Worm (Caenorhabditis elegans): Measurements from ENCODE around the gene C18D4.3.

The C18D4.3 gene

ce11 chrV:17485078-17485477 lies 47.5 kb downstream of the C18D4.3 start, which contains the start of gene srh-111:
TSS of gene srh-111 (minus strand) at chrV:17485178.
- no peak for TF ChIP-seq blmp-1 (tag; optimal IDR thresholded peaks at IDR 0.05)
- no peak for TF ChIP-seq sox-4 (tag; optimal IDR thresholded peaks at IDR 0.05)
- TF ChIP-seq zag-1 (tag; optimal IDR thresholded peaks at IDR 0.05), result no peak
- TF ChIP-seq fkh-4 (tag; optimal IDR thresholded peaks at IDR 0.05; ENCODE audit: borderline replicate concordance), result no peak
- TF ChIP-seq jun-1 (tag; optimal IDR thresholded peaks at IDR 0.05), result no peak
- TF ChIP-seq irx-1 (tag; optimal IDR thresholded peaks at IDR 0.05), result no peak
- TF ChIP-seq nhr-76 (tag; optimal IDR thresholded peaks at IDR 0.05), result no peak
- no peak for TF ChIP-seq elt-3 (tag; optimal IDR thresholded peaks at IDR 0.05)
- TF ChIP-seq nhr-90 (tag; optimal IDR thresholded peaks at IDR 0.05; ENCODE audit: poor library complexity), result no peak

All from whole organism, L1 larva.